Worm (Caenorhabditis elegans): Measurements from ENCODE around the gene C47A4.3.

The C47A4.3 gene

ce11 chrIV:13788652-13789051, 46.5 kb upstream of the C47A4.3 start, which contains the start of the genes sas-6 and Y45F10D.7 (continued):
- TF ChIP-seq sup-37 (GFP tag; optimal IDR thresholded peaks at IDR 0.05) (no peak), nhr-85 (tag) (no peak), grh-1 (GFP tag; IDR thresholded peaks at IDR 0.05) (no peak), elt-3 (tag; optimal IDR thresholded peaks at IDR 0.05) (peak in 2 of 6 experiments; percentile 36 to 41), sptf-1 (tag; optimal IDR thresholded peaks at IDR 0.05) (no peak), hpl-2 (GFP tag; optimal IDR thresholded peaks at IDR 0.05) (no peak), lin-35 (GFP tag; optimal IDR thresholded peaks at IDR 0.05) (peak; percentile 91 to 97), mdl-1 (tag; optimal IDR thresholded peaks at IDR 0.05) (peak in 1 of 2 experiments; percentile 43), nhr-28 (tag; optimal IDR thresholded peaks at IDR 0.05) (no peak), ama-1 (optimal IDR thresholded peaks at IDR 0.05) (no peak), lin-15B (tag; optimal IDR thresholded peaks at IDR 0.05) (peak; percentile 71), zip-4 (GFP tag; optimal IDR thresholded peaks at IDR 0.05) (no peak), nhr-84 (tag; optimal IDR thresholded peaks at IDR 0.05) (no peak), hlh-17 (GFP tag; optimal IDR thresholded peaks at IDR 0.05; ENCODE audit: borderline replicate concordance) (no peak), C16A3.4 (tag; optimal IDR thresholded peaks at IDR 0.05) (peak; percentile 81), fkh-8 (tag; optimal IDR thresholded peaks at IDR 0.05) (peak; percentile 51), nhr-76 (tag; optimal IDR thresholded peaks at IDR 0.05) (no peak), C34B4.2 (tag; optimal IDR thresholded peaks at IDR 0.05) (no peak), sox-4 (tag; optimal IDR thresholded peaks at IDR 0.05) (no peak), blmp-1 (tag; optimal IDR thresholded peaks at IDR 0.05) (peak; percentile 19), isw-1 (GFP tag; IDR thresholded peaks at IDR 0.05) (peak; percentile 32; the same call in 1 of the 2 replicates), nhr-237 (tag; optimal IDR thresholded peaks at IDR 0.05) (no peak), unc-62 (GFP tag; optimal IDR thresholded peaks at IDR 0.05) (no peak), rnt-1 (tag; optimal IDR thresholded peaks at IDR 0.05) (peak; percentile 69), mep-1 (tag; optimal IDR thresholded peaks at IDR 0.05) (peak; percentile 60), ceh-82 (tag; optimal IDR thresholded peaks at IDR 0.05) (peak; percentile 12 to 83 (median 28)), fkh-4 (tag; optimal IDR thresholded peaks at IDR 0.05; ENCODE audit: borderline replicate concordance) (no peak), snpc-4 (tag; optimal IDR thresholded peaks at IDR 0.05) (peak; percentile 5), egl-27 (tag; optimal IDR thresholded peaks at IDR 0.05) (no peak), lin-39 (tag; optimal IDR thresholded peaks at IDR 0.05) (no peak)

- no peak for TF ChIP-seq rnt-1 (tag; optimal IDR thresholded peaks at IDR 0.05)
- no peak for TF ChIP-seq ceh-8 (GFP tag; optimal IDR thresholded peaks at IDR 0.05)
- no peak for TF ChIP-seq lin-15B (tag; optimal IDR thresholded peaks at IDR 0.05)
- TF ChIP-seq fkh-10 (GFP tag; optimal IDR thresholded peaks at IDR 0.05), result no peak
- no peak for TF ChIP-seq nhr-12 (tag; optimal IDR thresholded peaks at IDR 0.05)
- no peak for TF ChIP-seq nhr-20 (tag; optimal IDR thresholded peaks at IDR 0.05)
- peak in 1 of 2 experiments; percentile 28 for TF ChIP-seq lsy-2 (tag; optimal IDR thresholded peaks at IDR 0.05)
- TF ChIP-seq elt-2 (tag; optimal IDR thresholded peaks at IDR 0.05), result no peak
- no peak for TF ChIP-seq C34B4.2 (tag; optimal IDR thresholded peaks at IDR 0.05)
- TF ChIP-seq mdl-1 (tag; optimal IDR thresholded peaks at IDR 0.05), result no peak
- TF ChIP-seq egl-13 (tag; optimal IDR thresholded peaks at IDR 0.05), result no peak
- no peak for TF ChIP-seq C16A3.4 (tag; optimal IDR thresholded peaks at IDR 0.05)
- TF ChIP-seq mab-9 (GFP tag; IDR thresholded peaks at IDR 0.05), result no peak
- no peak for TF ChIP-seq tlp-1 (tag; optimal IDR thresholded peaks at IDR 0.05)
- no peak for TF ChIP-seq vab-15 (tag; optimal IDR thresholded peaks at IDR 0.05)
- no peak for TF ChIP-seq Y116A8C.19 (tag; optimal IDR thresholded peaks at IDR 0.05; ENCODE audit: borderline replicate concordance)
- no peak for TF ChIP-seq nhr-11 (tag; optimal IDR thresholded peaks at IDR 0.05)
- no peak for TF ChIP-seq C04F5.9 (tag; optimal IDR thresholded peaks at IDR 0.05)
- no peak for TF ChIP-seq pqm-1 (tag; optimal IDR thresholded peaks at IDR 0.05)
- TF ChIP-seq ceh-82 (tag; optimal IDR thresholded peaks at IDR 0.05), result no peak
- peak; percentile 17 for TF ChIP-seq lin-14 (GFP tag; optimal IDR thresholded peaks at IDR 0.05)
- no peak for TF ChIP-seq ztf-11 (tag; optimal IDR thresholded peaks at IDR 0.05)
- TF ChIP-seq lin-39 (tag; optimal IDR thresholded peaks at IDR 0.05), result no peak
- TF ChIP-seq dpl-1 (GFP tag; optimal IDR thresholded peaks at IDR 0.05), result peak in 1 of 3 experiments; percentile 12
Measured at ce11 chrIV:13786690-13787089, 44.5 kb upstream of the C47A4.3 start, which contains the start of gene icap-1. icap-1 (minus strand) TSS chrIV:13786961.

Data from whole organism, L1 larva.